Worm (Caenorhabditis elegans): ENCODE results near the gene nhr-17.

nhr-17 gene

DNA sequence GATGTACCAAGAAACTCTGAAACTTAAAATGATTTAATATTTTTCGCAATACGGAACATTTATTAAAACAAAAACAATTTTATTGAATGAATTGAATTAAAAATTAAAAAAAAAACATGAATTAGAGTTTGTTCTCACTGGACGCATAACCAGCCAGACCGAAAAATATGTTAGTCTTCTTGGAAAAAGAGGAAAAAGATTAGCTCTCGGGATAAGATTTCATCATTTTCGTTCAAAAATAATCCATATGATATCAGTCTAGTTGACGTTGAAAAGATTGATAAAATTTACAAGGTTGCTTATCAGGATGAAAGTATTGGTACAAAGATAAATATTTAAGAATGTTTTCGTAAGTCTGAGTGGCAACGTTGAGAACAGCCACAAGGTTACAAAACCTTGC lies 32.8 kb upstream of the nhr-17 start, which contains the start of gene nhr-26:
nhr-26 (minus strand) TSS at position 10 of the 400 bp plus-strand sequence.
- TF ChIP-seq madf-8 (GFP tag; conservative IDR thresholded peaks at IDR 0.05) (no peak), snpc-1.1 (tag; optimal IDR thresholded peaks at IDR 0.05; ENCODE audit: insufficient read depth) (no peak), ztf-26 (tag; optimal IDR thresholded peaks at IDR 0.05) (no peak), attf-3 (GFP tag; conservative IDR thresholded peaks at IDR 0.05) (no peak), F37B4.10 (GFP tag; IDR thresholded peaks at IDR 0.05) (no peak), athp-1 (tag; optimal IDR thresholded peaks at IDR 0.05) (no peak), nhr-80 (tag; optimal IDR thresholded peaks at IDR 0.05) (no peak), nhr-27 (tag; optimal IDR thresholded peaks at IDR 0.05) (no peak), zfh-2 (GFP tag; conservative IDR thresholded peaks at IDR 0.05) (no peak), ztf-6 (GFP tag; IDR thresholded peaks at IDR 0.05) (no peak), nhr-179 (tag; optimal IDR thresholded peaks at IDR 0.05) (no peak), C06A6.2 (GFP tag; conservative IDR thresholded peaks at IDR 0.05) (no peak), nhr-90 (tag; optimal IDR thresholded peaks at IDR 0.05) (no peak), pha-4 (tag; optimal IDR thresholded peaks at IDR 0.05) (no peak), somi-1 (GFP tag; optimal IDR thresholded peaks at IDR 0.05) (no peak), madf-10 (tag; optimal IDR thresholded peaks at IDR 0.05) (no peak), B0261.1 (tag; optimal IDR thresholded peaks at IDR 0.05) (no peak), F23B12.7 (tag; optimal IDR thresholded peaks at IDR 0.05; ENCODE audit: insufficient read depth) (no peak), F55B11.4 (tag; optimal IDR thresholded peaks at IDR 0.05; ENCODE audit: borderline replicate concordance, insufficient read depth) (no peak)

ce11 chrX:12693150-12693589 lies 25.5 kb upstream of the nhr-17 start:
- TF ChIP-seq T26A5.8 (tag; optimal IDR thresholded peaks at IDR 0.05), result no peak
- no peak for TF ChIP-seq lir-1 (GFP tag; conservative IDR thresholded peaks at IDR 0.05)
- no peak for TF ChIP-seq ztf-3 (GFP tag; optimal IDR thresholded peaks at IDR 0.05)
- no peak for TF ChIP-seq ztf-6 (GFP tag; IDR thresholded peaks at IDR 0.05)
- no peak for TF ChIP-seq egrh-3 (GFP tag; IDR thresholded peaks at IDR 0.05)
- peak; percentile 28 for TF ChIP-seq ZK185.1 (tag; optimal IDR thresholded peaks at IDR 0.05; ENCODE audit: poor library complexity, severe bottlenecking)
- TF ChIP-seq hlh-12 (tag; optimal IDR thresholded peaks at IDR 0.05), result no peak
- no peak for TF ChIP-seq F52B5.7 (tag; optimal IDR thresholded peaks at IDR 0.05)
- peak in 1 of 3 experiments; percentile 7 for TF ChIP-seq lin-35 (GFP tag; optimal IDR thresholded peaks at IDR 0.05)
- TF ChIP-seq rec-8 (tag; optimal IDR thresholded peaks at IDR 0.05), result no peak
- no peak for TF ChIP-seq aptf-2 (GFP tag; conservative IDR thresholded peaks at IDR 0.05)
- no peak for TF ChIP-seq akir-1 (GFP tag; optimal IDR thresholded peaks at IDR 0.05)
- TF ChIP-seq ceh-91 (GFP tag; IDR thresholded peaks at IDR 0.05), result no peak
- no peak for TF ChIP-seq tlf-1 (GFP tag; optimal IDR thresholded peaks at IDR 0.05)
- TF ChIP-seq unc-130 (GFP tag; optimal IDR thresholded peaks at IDR 0.05), result no peak
- TF ChIP-seq nfyb-1 (GFP tag; IDR thresholded peaks at IDR 0.05), result no peak
- no peak for TF ChIP-seq hmg-1.2 (GFP tag; IDR thresholded peaks at IDR 0.05)
- TF ChIP-seq ama-1 (optimal IDR thresholded peaks at IDR 0.05), result no peak
- peak in 1 of 2 experiments; percentile 50 for TF ChIP-seq ama-1 (GFP tag; optimal IDR thresholded peaks at IDR 0.05)

ce11 chrX:12691740-12692383 lies 24.2 kb upstream of the nhr-17 start:
- TF ChIP-seq Y79H2A.3 (GFP tag; conservative IDR thresholded peaks at IDR 0.05) (no peak), ztf-18 (tag; optimal IDR thresholded peaks at IDR 0.05) (no peak), ama-1 (optimal IDR thresholded peaks at IDR 0.05) (peak; percentile 18), ama-1 (GFP tag; optimal IDR thresholded peaks at IDR 0.05) (peak in 1 of 2 experiments; percentile 54), madf-3 (GFP tag; IDR thresholded peaks at IDR 0.05) (0 out of 2 replicates have a peak, but pooled peaks have one; percentile 32), dox-1 (GFP tag; IDR thresholded peaks at IDR 0.05) (no peak), cebp-2 (GFP tag; IDR thresholded peaks at IDR 0.05) (no peak)

Data from whole organism, young adult.